Worm (Caenorhabditis elegans) whole organism, L4 larva: Measurements from ENCODE around the gene F59A6.4.

Experiments used
- F37D6.2 ChIP-seq: sonication (generic microtip); optimal IDR thresholded peaks from 2 replicates; lab custom pipeline; 2016; ENCODE audit warnings: mild to moderate bottlenecking, missing genetic modification characterization, missing compliant biosample characterization
- T20F7.1 ChIP-seq: fragments of 200-800 bp; sonication (Bioruptor generic); optimal IDR thresholded peaks from 2 replicates; lab custom pipeline; 2018; ENCODE audit warnings: mild to moderate bottlenecking, missing genetic modification characterization, missing compliant biosample characterization
- T26A8.4 ChIP-seq: fragments of 200-800 bp; sonication (Bioruptor generic); IDR thresholded peaks from 2 replicates; pipeline ENCODE4 v1.3.6; 2022; ENCODE audit warnings: missing genetic modification characterization, missing compliant biosample characterization
- Y48G9A.11 ChIP-seq: fragments of 200-800 bp; sonication (Bioruptor generic); IDR thresholded peaks from 2 replicates; pipeline ENCODE4 v1.3.6; 2022; ENCODE audit warnings: missing genetic modification reagents, missing genetic modification characterization, missing compliant biosample characterization
- Y75B8A.6 ChIP-seq: fragments of 200-800 bp; sonication (Bioruptor generic); IDR thresholded peaks from 2 replicates; pipeline ENCODE4 v1.3.6; 2022; ENCODE audit warnings: missing genetic modification reagents, missing genetic modification characterization, missing compliant biosample characterization
- aha-1 ChIP-seq: fragments of 150-350 bp; peaks from one replicate; lab custom pipeline; 2014; ENCODE audit warnings: missing biosample characterization, missing genetic modification characterization
- aly-2 ChIP-seq: sonication (generic microtip); optimal IDR thresholded peaks from 2 replicates; lab custom pipeline; 2018; ENCODE audit warnings: missing biosample characterization, missing genetic modification characterization
- arid-1 ChIP-seq: fragments of 200-800 bp; sonication (Bioruptor generic); conservative IDR thresholded peaks from 2 replicates; pipeline ENCODE4 v1.3.6; 2022; ENCODE audit warnings: missing genetic modification reagents, missing genetic modification characterization, missing compliant biosample characterization
- ceh-44 ChIP-seq: fragments of 200-800 bp; sonication (Bioruptor generic); IDR thresholded peaks from 2 replicates; pipeline ENCODE4 v1.3.6; 2022; ENCODE audit warnings: missing genetic modification reagents, missing genetic modification characterization, missing compliant biosample characterization
- cey-2 ChIP-seq: sonication (generic microtip); optimal IDR thresholded peaks from 3 replicates; lab custom pipeline; 2017; ENCODE audit warnings: missing genetic modification characterization, mild to moderate bottlenecking, missing compliant biosample characterization, antibody characterized with exemption, borderline replicate concordance; ENCODE audit not compliant: insufficient read depth
- ctbp-1 ChIP-seq: fragments of 200-800 bp; sonication (Bioruptor generic); IDR thresholded peaks from 2 replicates; pipeline ENCODE4 v1.3.6; 2022; ENCODE audit warnings: missing genetic modification reagents, missing genetic modification characterization, missing compliant biosample characterization
- daf-16 ChIP-seq, 3 experiments: sonication (generic microtip); optimal IDR thresholded peaks; 2 replicates each; lab custom pipeline; 2016 to 2017; ENCODE audit warnings: missing genetic modification characterization in 3 of 3, missing genetic modification reagents in 3 of 3, mild to moderate bottlenecking in 2 of 3, missing compliant biosample characterization in 2 of 3, missing biosample characterization in 1 of 3, moderate library complexity in 1 of 3
- daf-19 ChIP-seq: fragments of 200-800 bp; sonication (Bioruptor generic); conservative IDR thresholded peaks from 2 replicates; pipeline ENCODE4 v1.3.6; 2022; ENCODE audit warnings: missing genetic modification characterization, missing compliant biosample characterization
- dmd-6 ChIP-seq: fragments of 200-800 bp; sonication (Bioruptor generic); IDR thresholded peaks from 2 replicates; pipeline ENCODE4 v1.3.6; 2022; ENCODE audit warnings: missing genetic modification reagents, missing genetic modification characterization, missing compliant biosample characterization
- dmd-8 ChIP-seq: fragments of 200-800 bp; sonication (Bioruptor generic); IDR thresholded peaks from 2 replicates; pipeline ENCODE4 v1.3.6; 2022; ENCODE audit warnings: missing genetic modification characterization, missing compliant biosample characterization
- dmd-9 ChIP-seq: fragments of 200-800 bp; sonication (Bioruptor generic); IDR thresholded peaks from 2 replicates; pipeline ENCODE4 v1.3.6; 2022; ENCODE audit warnings: missing genetic modification reagents, missing genetic modification characterization, missing compliant biosample characterization
- dpl-1 ChIP-seq: fragments of 150-350 bp; optimal IDR thresholded peaks from 2 replicates; lab custom pipeline; 2014; ENCODE audit warnings: missing biosample characterization, missing genetic modification reagents, missing genetic modification characterization
- dve-1 ChIP-seq: sonication (generic microtip); optimal IDR thresholded peaks from 2 replicates; lab custom pipeline; 2017; ENCODE audit warnings: antibody characterized with exemption, mild to moderate bottlenecking, missing genetic modification characterization, missing compliant biosample characterization; ENCODE audit not compliant: insufficient read depth
- fkh-10 ChIP-seq: fragments of 150-350 bp; optimal IDR thresholded peaks from 2 replicates; lab custom pipeline; 2014; ENCODE audit warnings: missing biosample characterization, missing genetic modification reagents, missing genetic modification characterization
- fos-1 ChIP-seq: fragments of 150-350 bp; optimal IDR thresholded peaks from 2 replicates; lab custom pipeline; 2014; ENCODE audit warnings: missing biosample characterization, missing genetic modification characterization
- gei-8 ChIP-seq: fragments of 200-800 bp; sonication (Bioruptor generic); optimal IDR thresholded peaks from 2 replicates; lab custom pipeline; 2018; ENCODE audit warnings: mild to moderate bottlenecking, missing genetic modification characterization, missing compliant biosample characterization
- hlh-11 ChIP-seq: fragments of 200-800 bp; sonication (Bioruptor generic); optimal IDR thresholded peaks from 2 replicates; lab custom pipeline; 2018; ENCODE audit warnings: mild to moderate bottlenecking, missing genetic modification characterization, missing compliant biosample characterization
- hmg-1.1 ChIP-seq: fragments of 200-800 bp; sonication (Bioruptor generic); IDR thresholded peaks from 2 replicates; pipeline ENCODE4 v1.3.6; 2022; ENCODE audit warnings: missing genetic modification reagents, missing genetic modification characterization, missing compliant biosample characterization
- lim-7 ChIP-seq: fragments of 200-800 bp; sonication (Bioruptor generic); IDR thresholded peaks from 2 replicates; pipeline ENCODE4 v1.3.6; 2022; ENCODE audit warnings: missing genetic modification characterization, missing compliant biosample characterization
- lin-13 ChIP-seq: fragments of 150-350 bp; optimal IDR thresholded peaks from 2 replicates; lab custom pipeline; 2014; ENCODE audit warnings: missing biosample characterization, missing genetic modification reagents, missing genetic modification characterization
- lin-29 ChIP-seq: fragments of 200-800 bp; sonication (Bioruptor generic); IDR thresholded peaks from 2 replicates; pipeline ENCODE4 v1.3.6; 2022; ENCODE audit warnings: missing genetic modification reagents, missing genetic modification characterization, missing compliant biosample characterization
- lin-38 ChIP-seq: fragments of 200-800 bp; sonication (Bioruptor generic); IDR thresholded peaks from 2 replicates; pipeline ENCODE4 v1.3.6; 2022; ENCODE audit warnings: missing genetic modification reagents, missing genetic modification characterization, missing compliant biosample characterization
- lin-39 ChIP-seq: fragments of 150-350 bp; optimal IDR thresholded peaks from 2 replicates; lab custom pipeline; 2014; ENCODE audit warnings: missing biosample characterization, missing genetic modification reagents, missing genetic modification characterization
- lsy-2 ChIP-seq, 2 experiments: fragments of 150-350 bp in 1 of 2; sonication (generic microtip) in 1 of 2; optimal IDR thresholded peaks; 2 replicates each; lab custom pipeline; 2014 to 2017; ENCODE audit warnings: missing biosample characterization in 2 of 2, missing genetic modification characterization in 2 of 2
- madf-5 ChIP-seq, 2 experiments: fragments of 200-800 bp; sonication (Bioruptor generic); IDR thresholded peaks; 2 replicates each; pipeline ENCODE4 v1.3.6; 2022; ENCODE audit warnings: missing compliant biosample characterization in 2 of 2, missing genetic modification characterization in 2 of 2
- mdt-29 ChIP-seq: fragments of 200-800 bp; sonication (Bioruptor generic); IDR thresholded peaks from 2 replicates; pipeline ENCODE4 v1.3.6; 2022; ENCODE audit warnings: missing genetic modification reagents, missing genetic modification characterization, missing compliant biosample characterization
- mxl-3 ChIP-seq: fragments of 200-800 bp; sonication (Bioruptor generic); optimal IDR thresholded peaks from 2 replicates; lab custom pipeline; 2018; ENCODE audit warnings: mild to moderate bottlenecking, missing genetic modification characterization, missing compliant biosample characterization
- nhr-111 ChIP-seq: fragments of 200-800 bp; sonication (Bioruptor generic); optimal IDR thresholded peaks from 2 replicates; lab custom pipeline; 2018; ENCODE audit warnings: mild to moderate bottlenecking, missing genetic modification characterization, missing compliant biosample characterization
- nhr-25 ChIP-seq: sonication (generic microtip); optimal IDR thresholded peaks from 2 replicates; lab custom pipeline; 2017; ENCODE audit warnings: missing genetic modification characterization, mild to moderate bottlenecking, missing compliant biosample characterization, antibody characterized with exemption, moderate library complexity, borderline replicate concordance; ENCODE audit not compliant: insufficient read depth
- nhr-28 ChIP-seq: fragments of 150-350 bp; optimal IDR thresholded peaks from 2 replicates; lab custom pipeline; 2014; ENCODE audit warnings: missing biosample characterization, missing genetic modification characterization
- nhr-41 ChIP-seq: fragments of 200-800 bp; sonication (Bioruptor generic); IDR thresholded peaks from 2 replicates; pipeline ENCODE4 v1.3.6; 2022; ENCODE audit warnings: missing genetic modification reagents, missing genetic modification characterization, missing compliant biosample characterization
- nhr-42 ChIP-seq: fragments of 200-800 bp; sonication (Bioruptor generic); IDR thresholded peaks from 2 replicates; pipeline ENCODE4 v1.3.6; 2022; ENCODE audit warnings: missing genetic modification characterization, missing compliant biosample characterization
- nhr-6 ChIP-seq: fragments of 150-350 bp; optimal IDR thresholded peaks from 2 replicates; lab custom pipeline; 2014; ENCODE audit warnings: missing biosample characterization, missing genetic modification characterization
- nhr-77 ChIP-seq: fragments of 150-350 bp; optimal IDR thresholded peaks from 2 replicates; lab custom pipeline; 2014; ENCODE audit warnings: missing biosample characterization, missing genetic modification characterization
- pqm-1 ChIP-seq: sonication (generic microtip); optimal IDR thresholded peaks from 2 replicates; lab custom pipeline; 2017; ENCODE audit warnings: missing biosample characterization, missing genetic modification characterization
- rbr-2 ChIP-seq: sonication (generic microtip); optimal IDR thresholded peaks from 2 replicates; lab custom pipeline; 2016; ENCODE audit warnings: missing genotype, missing genetic modification characterization, missing compliant biosample characterization
- sdz-12 ChIP-seq: fragments of 200-800 bp; sonication (Bioruptor generic); optimal IDR thresholded peaks from 2 replicates; lab custom pipeline; 2018; ENCODE audit warnings: mild to moderate bottlenecking, missing genetic modification characterization, missing compliant biosample characterization
- spr-3 ChIP-seq: fragments of 200-800 bp; sonication (Bioruptor generic); optimal IDR thresholded peaks from 2 replicates; lab custom pipeline; 2018; ENCODE audit warnings: mild to moderate bottlenecking, missing genetic modification characterization, missing compliant biosample characterization
- tag-97 ChIP-seq: fragments of 200-800 bp; sonication (Bioruptor generic); IDR thresholded peaks from 2 replicates; pipeline ENCODE4 v1.3.6; 2022; ENCODE audit warnings: missing genetic modification characterization, missing compliant biosample characterization
- zip-11 ChIP-seq: fragments of 200-800 bp; sonication (Bioruptor generic); IDR thresholded peaks from 2 replicates; pipeline ENCODE4 v1.3.6; 2022; ENCODE audit warnings: missing genetic modification characterization, missing compliant biosample characterization

F59A6.4 gene

ce11 chrII:4955353-4955752 lies 49.5 kb upstream of the F59A6.4 start, which contains the start of gene pbs-3 (continued):
- no peak for TF ChIP-seq fos-1 (tag; lab: Kevin White, UChicago)
- TF ChIP-seq madf-5 (GFP tag; IDR thresholded peaks at IDR 0.05; lab: Robert Waterston, UW): 0 out of 4 replicates have a peak, but pooled peaks of 1 of the 2 experiments have one; percentile 46
- TF ChIP-seq rbr-2: peak; percentile 2
- no peak for TF ChIP-seq ceh-44 (GFP tag; lab: Robert Waterston, UW)
- TF ChIP-seq spr-3 (GFP tag; lab: Kevin White, UChicago): no peak
- TF ChIP-seq nhr-6: peak; percentile 82

ce11 chrII:4959719-4960118 lies 45.2 kb upstream of the F59A6.4 start, which contains the start of gene ulp-2:
TSS of gene ulp-2 (minus strand) at chrII:4959876.
- peak in 1 of 2 experiments; percentile 53 for TF ChIP-seq lsy-2 (tag; optimal IDR thresholded peaks at IDR 0.05; lab: Kevin White, UChicago)
- no peak for TF ChIP-seq T20F7.1 (GFP tag; lab: Kevin White, UChicago)
- peak; percentile 96 for TF ChIP-seq aha-1 (tag; lab: Kevin White, UChicago)
- TF ChIP-seq dpl-1 (GFP tag; lab: Kevin White, UChicago): peak; percentile 14

DNA sequence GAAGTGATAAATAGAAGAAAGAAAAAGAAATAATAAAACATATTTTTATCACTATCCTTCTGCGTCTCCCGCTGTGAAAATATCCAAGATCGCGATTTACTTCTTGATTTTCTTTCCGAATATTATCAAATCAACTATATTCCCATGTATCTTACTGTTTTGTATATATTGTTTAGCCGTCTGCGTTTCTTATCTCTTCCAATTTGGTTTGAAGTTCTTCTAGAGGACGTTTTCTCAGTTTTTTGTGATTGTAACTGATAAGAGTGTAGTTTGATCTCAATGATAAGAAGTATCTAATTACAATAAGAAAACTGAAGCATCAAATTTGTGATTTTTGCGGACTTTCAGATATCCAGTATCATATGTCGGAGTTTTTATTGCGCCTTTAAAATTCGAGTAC lies 44.2 kb upstream of the F59A6.4 start:
- TF ChIP-seq dmd-6 (GFP tag; lab: Robert Waterston, UW) (peak; percentile 42; the same call in 1 of the 2 replicates), F37D6.2 (tag; lab: Kevin White, UChicago) (no peak), dmd-9 (no peak), nhr-77 (tag; lab: Kevin White, UChicago) (peak; percentile 31), nhr-28 (tag; lab: Kevin White, UChicago) (peak; percentile 83), dve-1 (peak; percentile 50), lin-39 (tag; lab: Kevin White, UChicago) (no peak), mdt-29 (GFP tag; lab: Robert Waterston, UW) (no peak), pqm-1 (peak; percentile 33), lin-13 (GFP tag; lab: Kevin White, UChicago) (no peak), T26A8.4 (no peak), daf-16 (GFP tag; optimal IDR thresholded peaks at IDR 0.05; lab: Kevin White, UChicago) (no peak), daf-16 (tag; optimal IDR thresholded peaks at IDR 0.05; lab: Kevin White, UChicago) (peak; percentile 46), dmd-8 (GFP tag; lab: Robert Waterston, UW) (no peak), aly-2 (no peak), hlh-11 (tag; lab: Kevin White, UChicago) (peak; percentile 30), nhr-111 (no peak), cey-2 (tag; lab: Kevin White, UChicago) (no peak)

DNA sequence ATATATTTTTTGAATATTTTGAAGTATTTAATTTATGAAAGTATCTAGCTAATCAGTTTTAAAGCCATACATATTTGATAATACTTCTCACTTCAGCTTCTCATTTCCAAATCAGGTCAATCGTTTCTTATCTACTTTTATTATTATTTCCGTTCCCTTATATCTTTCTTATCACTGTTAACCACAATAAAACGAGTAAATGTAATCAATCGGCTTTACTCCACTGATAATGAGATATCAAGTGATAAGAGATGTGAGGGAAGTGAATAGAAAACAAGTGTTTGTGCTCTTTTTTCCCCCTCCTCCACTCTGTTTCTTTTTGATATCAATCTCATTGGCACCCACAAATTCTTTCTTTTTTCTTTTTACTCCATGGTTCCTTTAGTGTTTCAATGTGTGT lies 38.3 kb upstream of the F59A6.4 start:
- TF ChIP-seq daf-16 (GFP tag; optimal IDR thresholded peaks at IDR 0.05; lab: Kevin White, UChicago) (no peak), daf-16 (tag; optimal IDR thresholded peaks at IDR 0.05; lab: Kevin White, UChicago) (peak; percentile 31), arid-1 (GFP tag; lab: Robert Waterston, UW) (no peak), fkh-10 (no peak), nhr-41 (GFP tag; lab: Robert Waterston, UW) (no peak), lin-38 (GFP tag; lab: Robert Waterston, UW) (no peak), nhr-42 (GFP tag; lab: Robert Waterston, UW) (no peak), lin-39 (tag; lab: Kevin White, UChicago) (no peak), hmg-1.1 (GFP tag; lab: Robert Waterston, UW) (no peak), Y75B8A.6 (GFP tag; lab: Robert Waterston, UW) (no peak), nhr-28 (tag; lab: Kevin White, UChicago) (peak; percentile 15), nhr-6 (no peak), mdt-29 (GFP tag; lab: Robert Waterston, UW) (no peak), lin-29 (no peak), lsy-2 (tag; optimal IDR thresholded peaks at IDR 0.05; lab: Kevin White, UChicago) (no peak), rbr-2 (no peak), mxl-3 (GFP tag; lab: Kevin White, UChicago) (no peak), lim-7 (GFP tag; lab: Robert Waterston, UW) (no peak), gei-8 (GFP tag; lab: Kevin White, UChicago) (no peak), sdz-12 (GFP tag; lab: Kevin White, UChicago) (no peak), tag-97 (GFP tag; lab: Robert Waterston, UW) (no peak), nhr-25 (no peak), dve-1 (peak; percentile 76), Y48G9A.11 (GFP tag; lab: Robert Waterston, UW) (no peak), daf-19 (GFP tag; lab: Robert Waterston, UW) (no peak), pqm-1 (peak; percentile 14), ctbp-1 (GFP tag; lab: Robert Waterston, UW) (no peak), zip-11 (no peak)
